Worm (Caenorhabditis elegans) whole organism, early embryonic: ENCODE measurements around the gene R09D1.14.

Experiments
- B0310.2 ChIP-seq: sonication (generic microtip); optimal IDR thresholded peaks from 2 replicates; lab custom pipeline; 2016; ENCODE audit warnings: mild to moderate bottlenecking, missing genetic modification characterization, missing compliant biosample characterization
- F13C5.2 ChIP-seq: sonication (generic microtip); optimal IDR thresholded peaks from 2 replicates; lab custom pipeline; 2017; ENCODE audit warnings: mild to moderate bottlenecking, missing genetic modification characterization, inconsistent platforms, missing compliant biosample characterization
- aly-1 ChIP-seq: sonication (generic microtip); optimal IDR thresholded peaks from 2 replicates; lab custom pipeline; 2016; ENCODE audit warnings: missing genetic modification characterization, missing compliant biosample characterization
- ama-1 ChIP-seq: fragments of 150-350 bp; optimal IDR thresholded peaks from 2 replicates; lab custom pipeline; 2014
- ceh-13 ChIP-seq: fragments of 200-800 bp; sonication (Bioruptor generic); optimal IDR thresholded peaks from 2 replicates; lab custom pipeline; 2018; ENCODE audit warnings: mild to moderate bottlenecking, missing genetic modification characterization, missing compliant biosample characterization
- ceh-36 ChIP-seq: sonication (generic microtip); optimal IDR thresholded peaks from 2 replicates; lab custom pipeline; 2016; ENCODE audit warnings: missing genetic modification characterization, inconsistent platforms, missing compliant biosample characterization
- ets-7 ChIP-seq: sonication (generic microtip); optimal IDR thresholded peaks from 2 replicates; lab custom pipeline; 2016; ENCODE audit warnings: missing genotype, missing genetic modification characterization, missing compliant biosample characterization
- hmbx-1 ChIP-seq: sonication (generic microtip); optimal IDR thresholded peaks from 2 replicates; lab custom pipeline; 2016; ENCODE audit warnings: mild to moderate bottlenecking, missing genetic modification characterization, missing compliant biosample characterization
- hmg-4 ChIP-seq: fragments of 200-800 bp; sonication (Bioruptor generic); optimal IDR thresholded peaks from 2 replicates; lab custom pipeline; 2018; ENCODE audit warnings: mild to moderate bottlenecking, missing genetic modification characterization, missing compliant biosample characterization
- pes-1 ChIP-seq: fragments of 200-800 bp; sonication (Bioruptor generic); IDR thresholded peaks from 2 replicates; pipeline ENCODE4 v1.3.6; 2022; ENCODE audit warnings: missing genetic modification reagents, missing genetic modification characterization, missing compliant biosample characterization
- sea-1 ChIP-seq: fragments of 200-800 bp; sonication (Bioruptor generic); conservative IDR thresholded peaks from 2 replicates; pipeline ENCODE4 v1.3.6; 2022; ENCODE audit warnings: missing genetic modification characterization, missing compliant biosample characterization
- tbx-37 ChIP-seq: fragments of 200-800 bp; sonication (Bioruptor generic); conservative IDR thresholded peaks from 2 replicates; pipeline ENCODE4 v1.3.6; 2022; ENCODE audit warnings: missing genetic modification reagents, missing genetic modification characterization, missing compliant biosample characterization

DNA sequence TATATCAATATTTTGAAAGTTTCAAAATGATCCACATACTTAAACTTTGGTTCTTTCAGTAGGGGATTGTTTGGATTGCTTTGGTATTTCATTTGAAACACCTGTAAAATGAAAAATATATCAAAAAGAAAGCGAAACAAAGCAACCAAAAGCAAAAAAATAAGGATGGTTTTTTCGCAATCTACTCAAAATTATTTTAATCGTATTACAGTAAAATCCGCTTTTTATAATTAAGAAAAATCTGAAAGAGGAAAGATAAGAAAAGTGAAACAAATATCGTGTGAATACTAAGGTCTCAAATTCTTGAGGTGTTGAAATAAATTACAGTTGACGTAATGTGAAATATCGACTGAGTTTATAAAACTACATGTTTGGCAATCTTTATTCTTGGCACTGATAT lies 6.7 kb upstream of the R09D1.14 start, which contains the start of gene chil-22:
- TF ChIP-seq F13C5.2 (tag; lab: Kevin White, UChicago) (no peak), ama-1 (lab: Kevin White, UChicago) (no peak), tbx-37 (GFP tag; lab: Robert Waterston, UW) (no peak), hmbx-1 (tag; lab: Kevin White, UChicago) (no peak), hmg-4 (GFP tag; lab: Kevin White, UChicago) (no peak), pes-1 (GFP tag; lab: Robert Waterston, UW) (no peak), ceh-13 (GFP tag; lab: Kevin White, UChicago) (no peak), B0310.2 (no peak), aly-1 (tag; lab: Kevin White, UChicago) (no peak), sea-1 (GFP tag; lab: Robert Waterston, UW) (no peak), ets-7 (no peak), ceh-36 (no peak)
